Fruit fly (Drosophila melanogaster) whole organism, pupa: ENCODE measurements around the gene Fhos.

Source experiments
- CG10348 ChIP-seq: fragments of 200-800 bp; sonication (Bioruptor generic); IDR thresholded peaks from 2 replicates; pipeline ENCODE4 v1.3.6; 2022; ENCODE audit warnings: missing biosample characterization, missing genetic modification characterization
- CG15710 ChIP-seq: fragments of 200-800 bp; sonication (Bioruptor generic); optimal IDR thresholded peaks from 2 replicates; lab custom pipeline; 2018; ENCODE audit warnings: missing biosample characterization, mild to moderate bottlenecking, missing genetic modification characterization, moderate library complexity
- CG34367 ChIP-seq: fragments of 200-800 bp; sonication (Bioruptor generic); optimal IDR thresholded peaks from 2 replicates; lab custom pipeline; 2018; ENCODE audit warnings: missing biosample characterization, mild to moderate bottlenecking, missing genetic modification characterization
- CG8159 ChIP-seq: fragments of 200-800 bp; sonication (Bioruptor generic); optimal IDR thresholded peaks from 3 replicates; lab custom pipeline; 2018; ENCODE audit warnings: missing biosample characterization, mild to moderate bottlenecking, missing genetic modification characterization, moderate library complexity
- D1 ChIP-seq: fragments of 200-800 bp; sonication (Bioruptor generic); optimal IDR thresholded peaks from 2 replicates; lab custom pipeline; 2018; ENCODE audit warnings: missing biosample characterization, mild to moderate bottlenecking, missing genetic modification characterization, moderate library complexity
- fd96Ca ChIP-seq: fragments of 200-800 bp; sonication (Bioruptor generic); IDR thresholded peaks from 3 replicates; pipeline ENCODE4 v1.3.6; 2022; ENCODE audit warnings: missing biosample characterization, missing genetic modification characterization

- TF ChIP-seq CG8159 (tag; lab: Kevin White, UChicago) (peak; percentile 98), CG34367 (tag; lab: Kevin White, UChicago) (peak; percentile 97), CG15710 (peak; percentile 95), D1 (peak; percentile 63), CG10348 (GFP tag; lab: Robert Waterston, UW) (peak; percentile 95), fd96Ca (GFP tag; lab: Robert Waterston, UW) (peak; percentile 98)
Measured at dm6 chr3L:8765969-8766538, 12.6 kb downstream of the Fhos start.
